Worm (Caenorhabditis elegans) whole organism, young adult: Measurements from ENCODE around the gene K02E7.7.
"Not testable (repeated sequence)": the region's sequence is repeated elsewhere in the genome, so short reads cannot be mapped to it uniquely, and the experiment has no call there.

ENCODE experiments used
- B0336.3 ChIP-seq: fragments of 200-800 bp; sonication (Bioruptor generic); IDR thresholded peaks from 2 replicates; pipeline ENCODE4 v1.3.6; 2022; ENCODE audit warnings: missing genetic modification characterization, missing compliant biosample characterization
- C17E4.6 ChIP-seq: fragments of 200-800 bp; sonication (Bioruptor generic); IDR thresholded peaks from 2 replicates; pipeline ENCODE4 v1.3.6; 2022; ENCODE audit warnings: missing genetic modification reagents, missing genetic modification characterization, missing compliant biosample characterization
- F39B2.1 ChIP-seq: fragments of 200-800 bp; sonication (Bioruptor generic); IDR thresholded peaks from 2 replicates; pipeline ENCODE4 v1.3.6; 2022; ENCODE audit warnings: missing genetic modification reagents, missing genetic modification characterization, missing compliant biosample characterization
- F55B11.4 ChIP-seq: sonication (generic microtip); optimal IDR thresholded peaks from 2 replicates; lab custom pipeline; 2016; ENCODE audit warnings: missing compliant biosample characterization, missing genetic modification characterization, borderline replicate concordance; ENCODE audit not compliant: insufficient read depth
- Y79H2A.3 ChIP-seq: fragments of 200-800 bp; sonication (Bioruptor generic); conservative IDR thresholded peaks from 2 replicates; pipeline ENCODE4 v1.3.6; 2022; ENCODE audit warnings: missing genetic modification reagents, missing genetic modification characterization, missing compliant biosample characterization
- attf-3 ChIP-seq: fragments of 200-800 bp; sonication (Bioruptor generic); conservative IDR thresholded peaks from 2 replicates; pipeline ENCODE4 v1.3.6; 2022; ENCODE audit warnings: missing genetic modification reagents, missing genetic modification characterization, missing compliant biosample characterization
- ceh-79 ChIP-seq: sonication (generic microtip); optimal IDR thresholded peaks from 2 replicates; lab custom pipeline; 2017; ENCODE audit warnings: mild to moderate bottlenecking, missing genetic modification characterization, missing compliant biosample characterization
- dpff-1 ChIP-seq: sonication (generic microtip); optimal IDR thresholded peaks from 2 replicates; lab custom pipeline; 2017; ENCODE audit warnings: mild to moderate bottlenecking, missing genetic modification characterization, missing compliant biosample characterization
- egrh-3 ChIP-seq: fragments of 200-800 bp; sonication (Bioruptor generic); IDR thresholded peaks from 2 replicates; pipeline ENCODE4 v1.3.6; 2022; ENCODE audit warnings: missing genetic modification reagents, missing genetic modification characterization, missing compliant biosample characterization
- ekl-4 ChIP-seq: fragments of 200-800 bp; sonication (Bioruptor generic); IDR thresholded peaks from 2 replicates; pipeline ENCODE4 v1.3.6; 2022; ENCODE audit warnings: missing genetic modification reagents, missing genetic modification characterization, missing compliant biosample characterization
- ets-4 ChIP-seq: fragments of 200-800 bp; sonication (Bioruptor generic); optimal IDR thresholded peaks from 2 replicates; lab custom pipeline; 2018; ENCODE audit warnings: mild to moderate bottlenecking, missing genetic modification characterization, missing compliant biosample characterization
- fkh-3 ChIP-seq: sonication (generic microtip); optimal IDR thresholded peaks from 2 replicates; lab custom pipeline; 2016; ENCODE audit warnings: mild to moderate bottlenecking, missing genetic modification characterization, missing compliant biosample characterization
- gei-17 ChIP-seq: fragments of 200-800 bp; sonication (Bioruptor generic); optimal IDR thresholded peaks from 2 replicates; lab custom pipeline; 2018; ENCODE audit warnings: mild to moderate bottlenecking, missing genetic modification characterization, missing compliant biosample characterization
- hlh-26 ChIP-seq: fragments of 200-800 bp; sonication (Bioruptor generic); conservative IDR thresholded peaks from 2 replicates; pipeline ENCODE4 v1.3.6; 2022; ENCODE audit warnings: missing genetic modification reagents, missing genetic modification characterization, missing compliant biosample characterization
- let-526 ChIP-seq: fragments of 200-800 bp; sonication (Bioruptor generic); IDR thresholded peaks from 2 replicates; pipeline ENCODE4 v1.3.6; 2022; ENCODE audit warnings: missing genetic modification reagents, missing genetic modification characterization, missing compliant biosample characterization
- lin-35 ChIP-seq, 3 experiments: fragments of 150-350 bp in 2 of 3; sonication (generic microtip) in 1 of 3; optimal IDR thresholded peaks; 2 replicates each; lab custom pipeline; 2014 to 2018; ENCODE audit warnings: missing biosample characterization in 3 of 3, missing genetic modification characterization in 3 of 3, missing genetic modification reagents in 3 of 3
- lsl-1 ChIP-seq: fragments of 200-800 bp; sonication (Bioruptor generic); optimal IDR thresholded peaks from 2 replicates; lab custom pipeline; 2018; ENCODE audit warnings: mild to moderate bottlenecking, missing genetic modification characterization, moderate library complexity, missing compliant biosample characterization
- lsy-27 ChIP-seq: sonication (generic microtip); optimal IDR thresholded peaks from 2 replicates; lab custom pipeline; 2017; ENCODE audit warnings: missing genetic modification characterization, mild to moderate bottlenecking, missing compliant biosample characterization, antibody characterized with exemption, missing genotype, borderline replicate concordance; ENCODE audit not compliant: insufficient read depth
- nhr-80 ChIP-seq: sonication (generic microtip); optimal IDR thresholded peaks from 2 replicates; lab custom pipeline; 2016; ENCODE audit warnings: missing genetic modification characterization, missing compliant biosample characterization
- rpc-1 ChIP-seq, 2 experiments: fragments of 150-350 bp in 1 of 2; sonication (generic microtip) in 1 of 2; optimal IDR thresholded peaks; 2 replicates each; lab custom pipeline; 2014 to 2018; ENCODE audit warnings: missing biosample characterization in 1 of 2, missing genetic modification characterization in 1 of 2, missing genetic modification reagents in 1 of 2, missing genotype in 1 of 2
- snpc-1.1 ChIP-seq: sonication (generic microtip); optimal IDR thresholded peaks from 2 replicates; lab custom pipeline; 2017; ENCODE audit warnings: missing genetic modification characterization, mild to moderate bottlenecking, missing compliant biosample characterization, antibody characterized with exemption, moderate library complexity, missing genotype, missing genetic modification reagents; ENCODE audit not compliant: insufficient read depth
- snpc-4 ChIP-seq, 5 experiments: fragments of 150-350 bp in 1 of 5; sonication (generic microtip) in 4 of 5; optimal IDR thresholded peaks; 2 replicates each; lab custom pipeline; 2014 to 2018; ENCODE audit warnings: missing genetic modification characterization in 5 of 5, missing biosample characterization in 3 of 5, antibody characterized with exemption in 2 of 5, mild to moderate bottlenecking in 2 of 5, missing compliant biosample characterization in 2 of 5, missing genotype in 2 of 5, moderate library complexity in 2 of 5, missing genetic modification reagents in 1 of 5
- zfh-2 ChIP-seq: fragments of 200-800 bp; sonication (Bioruptor generic); conservative IDR thresholded peaks from 2 replicates; pipeline ENCODE4 v1.3.6; 2022; ENCODE audit warnings: missing genetic modification reagents, missing genetic modification characterization, missing compliant biosample characterization
- ztf-25 ChIP-seq: fragments of 200-800 bp; sonication (Bioruptor generic); IDR thresholded peaks from 2 replicates; pipeline ENCODE4 v1.3.6; 2022; ENCODE audit warnings: missing genetic modification reagents, missing genetic modification characterization, missing compliant biosample characterization

K02E7.7 gene

DNA sequence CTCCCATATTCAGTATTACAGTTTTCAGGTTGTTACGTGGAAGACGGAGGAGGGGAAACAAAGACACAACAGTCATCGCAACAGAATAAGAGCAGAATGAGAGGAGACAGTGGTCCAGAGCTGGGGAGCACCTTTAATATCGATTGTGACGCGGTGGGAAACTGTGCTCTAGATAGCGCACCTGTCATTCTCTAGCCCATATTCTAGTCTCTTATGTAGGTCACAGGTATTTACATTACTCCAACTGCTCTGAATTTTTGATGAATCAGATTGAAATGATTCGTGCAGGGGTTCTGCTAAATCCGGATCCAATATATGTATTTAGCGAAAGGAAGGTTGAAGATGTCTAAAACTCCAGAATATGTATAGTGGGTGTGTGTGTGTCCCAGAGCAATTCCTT, 12.6 kb upstream of the K02E7.7 start, which contains the start of gene fbxb-41:
fbxb-41 (minus strand) TSS at position 101 of the 400 bp plus-strand sequence.
- TF ChIP-seq ceh-79 (no peak), lsl-1 (GFP tag; lab: Kevin White, UChicago) (no peak), attf-3 (GFP tag; lab: Robert Waterston, UW) (no peak), snpc-4 (GFP tag; optimal IDR thresholded peaks at IDR 0.05; lab: Kevin White, UChicago) (no peak), snpc-4 (tag; optimal IDR thresholded peaks at IDR 0.05; lab: Kevin White, UChicago) (no peak), ekl-4 (GFP tag; lab: Robert Waterston, UW) (no peak)

DNA sequence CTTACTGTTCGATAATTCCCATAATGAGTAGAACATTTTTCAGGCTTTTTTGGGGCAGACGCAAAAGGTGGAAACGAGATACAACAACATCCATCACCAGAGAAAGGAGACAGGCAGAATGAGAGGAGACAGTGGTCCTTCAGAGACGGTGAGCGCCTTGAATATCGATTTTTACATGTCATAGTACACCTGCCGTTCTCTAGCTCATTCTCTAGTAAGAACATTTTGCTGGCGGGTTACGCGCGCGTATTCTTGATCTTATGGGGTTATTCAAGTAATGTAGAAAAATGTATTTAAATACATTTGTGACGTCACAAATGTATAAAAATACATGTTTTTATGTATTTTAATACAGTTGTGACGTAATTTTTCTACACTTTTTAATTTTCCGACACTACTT, 10.9 kb upstream of the K02E7.7 start, which contains the start of gene fbxb-45:
fbxb-45 (minus strand) TSS at position 101 of the 400 bp plus-strand sequence.
- TF ChIP-seq hlh-26, ekl-4, B0336.3 (GFP tag; lab: Robert Waterston, UW): not testable (repeated sequence)
- TF ChIP-seq, all 124 proteins: peak for 0; not testable (repeated sequence) for 124

DNA sequence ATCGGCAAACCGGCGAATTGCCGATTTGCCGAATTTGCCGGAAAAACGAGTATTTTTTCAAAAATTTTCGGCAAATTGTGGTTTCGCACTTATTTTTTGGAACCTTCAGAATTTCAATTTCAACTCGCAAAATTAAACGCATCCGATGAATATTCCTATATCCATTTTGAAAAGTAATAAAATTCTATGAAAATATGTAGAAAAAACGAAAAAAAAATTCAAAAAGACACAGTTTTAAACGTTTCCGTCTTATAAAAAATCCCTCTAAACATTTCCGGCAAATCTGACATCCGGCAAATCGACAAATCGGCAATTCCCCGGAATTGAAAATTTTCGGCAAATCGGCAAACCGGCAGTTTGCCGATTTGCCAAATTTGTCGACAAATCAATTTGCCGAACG, 9.1 kb upstream of the K02E7.7 start, which contains the start of gene str-148:
str-148 (plus strand) TSS at position 301 of the 400 bp plus-strand sequence.
- TF ChIP-seq ets-4 (GFP tag; lab: Kevin White, UChicago) (no peak), lin-35 (GFP tag; optimal IDR thresholded peaks at IDR 0.05; lab: Kevin White, UChicago) (no peak), egrh-3 (GFP tag; lab: Robert Waterston, UW) (no peak)

DNA sequence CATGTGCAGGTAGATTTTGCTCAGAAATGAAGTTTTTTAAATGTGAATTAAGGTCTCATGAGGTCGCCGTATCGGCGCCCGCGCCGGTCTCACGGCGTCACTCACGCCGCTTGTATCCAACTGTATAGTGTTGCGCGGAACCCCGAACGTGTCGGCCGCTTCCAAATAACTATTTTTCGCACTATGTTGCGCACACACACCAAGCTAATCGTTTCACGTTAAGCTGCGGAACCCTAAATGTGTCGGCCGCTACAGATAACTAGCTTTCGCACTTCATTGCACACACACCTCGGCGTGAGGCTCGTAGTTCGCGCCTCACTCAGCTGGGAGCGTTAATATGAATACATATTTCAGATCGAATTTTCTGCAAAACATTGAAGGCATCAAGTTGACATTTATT, 7.9 kb upstream of the K02E7.7 start:
- TF ChIP-seq snpc-4 (GFP tag; optimal IDR thresholded peaks at IDR 0.05; lab: Kevin White, UChicago), result peak; percentile 34
- peak in 2 of 4 experiments; percentile 83 to 91 for TF ChIP-seq snpc-4 (tag; optimal IDR thresholded peaks at IDR 0.05; lab: Kevin White, UChicago)
- peak; percentile 80 for TF ChIP-seq snpc-1.1 (tag; lab: Kevin White, UChicago)
- TF ChIP-seq dpff-1 (tag; lab: Kevin White, UChicago), result no peak
- no peak for TF ChIP-seq rpc-1 (optimal IDR thresholded peaks at IDR 0.05; lab: Kevin White, UChicago)
- TF ChIP-seq rpc-1 (tag; optimal IDR thresholded peaks at IDR 0.05; lab: Kevin White, UChicago), result no peak
- no peak for TF ChIP-seq ztf-25
- no peak for TF ChIP-seq fkh-3 (tag; lab: Kevin White, UChicago)
- no peak for TF ChIP-seq C17E4.6 (GFP tag; lab: Robert Waterston, UW)
- TF ChIP-seq gei-17 (GFP tag; lab: Kevin White, UChicago), result no peak

DNA sequence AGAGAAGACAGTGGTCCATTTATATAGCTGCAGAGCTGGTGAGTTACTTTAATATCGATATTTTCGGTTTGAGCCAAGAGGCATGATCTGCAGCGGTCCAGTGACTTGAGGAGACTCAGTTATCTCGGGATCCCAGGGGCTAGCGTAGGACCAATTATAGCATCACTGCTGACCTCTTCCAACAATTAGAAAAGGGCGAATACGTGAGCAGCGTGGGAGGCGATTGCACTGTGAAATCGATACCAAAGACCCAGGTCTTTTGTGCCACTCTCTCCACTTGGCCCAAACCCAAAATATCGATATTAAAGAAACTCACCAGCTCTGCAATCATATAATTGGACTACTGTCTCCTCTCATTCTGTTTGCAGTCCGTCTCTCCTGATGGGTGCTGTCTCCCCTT, 5.0 kb upstream of the K02E7.7 start, which contains the start of gene fbxb-40:
fbxb-40 (minus strand) TSS at position 101 of the 400 bp plus-strand sequence.
- no peak for TF ChIP-seq lsy-27 (tag; lab: Kevin White, UChicago)
- TF ChIP-seq zfh-2 (GFP tag; lab: Robert Waterston, UW), result 0 out of 2 replicates have a peak, but pooled peaks have one; percentile 11

DNA sequence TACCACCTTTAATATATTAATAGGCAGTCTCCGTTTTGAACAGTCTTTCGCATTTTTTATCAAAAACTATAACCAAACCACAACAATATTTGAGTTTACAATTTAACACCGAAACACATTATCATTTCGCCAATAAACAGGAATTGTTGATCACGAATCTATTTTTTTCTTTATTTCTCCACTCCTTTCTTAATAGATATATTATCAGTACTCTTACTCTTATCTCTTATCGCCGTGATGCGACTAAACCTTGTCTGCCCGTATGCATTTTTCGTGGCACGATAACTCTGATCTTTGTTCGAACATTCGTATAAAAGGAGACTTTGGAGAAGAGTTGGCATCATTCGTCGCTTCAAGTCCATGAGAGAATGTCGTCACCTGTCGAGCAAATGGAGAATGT, 2.0 kb downstream of the K02E7.7 start:
- TF ChIP-seq ekl-4 (GFP tag; lab: Robert Waterston, UW), result 0 out of 2 replicates have a peak, but pooled peaks have one; percentile 14
- peak; percentile 74 for TF ChIP-seq nhr-80
- no peak for TF ChIP-seq let-526 (GFP tag; lab: Robert Waterston, UW)
- no peak for TF ChIP-seq F39B2.1 (GFP tag; lab: Robert Waterston, UW)

DNA sequence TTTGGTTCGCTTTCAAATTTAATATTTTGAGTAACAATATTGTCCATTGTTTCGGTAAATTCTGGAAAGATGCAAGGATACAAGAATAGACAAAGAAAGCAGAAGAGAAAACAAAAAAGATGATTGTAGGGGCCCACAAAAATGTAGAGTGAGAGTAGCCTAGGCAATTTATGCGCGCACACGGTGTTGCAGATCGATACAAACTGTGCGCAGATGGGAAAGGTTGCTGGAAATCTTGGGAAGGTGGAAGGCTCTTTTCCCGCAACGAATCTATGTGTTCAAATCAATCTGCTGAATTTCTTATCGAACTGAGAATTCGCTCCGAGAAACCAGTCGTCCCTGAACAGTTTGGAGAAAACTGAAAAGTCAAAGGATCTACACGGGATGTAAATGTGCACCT, 5.9 kb downstream of the K02E7.7 start, which contains the start of gene btb-10:
btb-10 (minus strand) TSS at position 101 of the 400 bp plus-strand sequence.
- not testable (repeated sequence) for TF ChIP-seq F55B11.4; ets-4 (GFP tag; lab: Kevin White, UChicago); Y79H2A.3 (GFP tag; lab: Robert Waterston, UW)
